Worm (Caenorhabditis elegans): ENCODE measurements around the gene lact-5.

ce11 chrII:4856113-4856512 lies 34.6 kb upstream of the lact-5 start:
- TF ChIP-seq B0310.2 (tag; optimal IDR thresholded peaks at IDR 0.05) (no peak), hmbx-1 (tag; optimal IDR thresholded peaks at IDR 0.05) (no peak), ama-1 (optimal IDR thresholded peaks at IDR 0.05) (no peak), sea-1 (GFP tag; conservative IDR thresholded peaks at IDR 0.05) (no peak), aly-1 (tag; optimal IDR thresholded peaks at IDR 0.05) (no peak), ceh-36 (tag; optimal IDR thresholded peaks at IDR 0.05) (no peak), tbx-37 (GFP tag; conservative IDR thresholded peaks at IDR 0.05) (no peak), tbx-11 (GFP tag; IDR thresholded peaks at IDR 0.05) (no peak), scrt-1 (GFP tag; IDR thresholded peaks at IDR 0.05) (no peak), flt-1 (GFP tag; IDR thresholded peaks at IDR 0.05) (no peak), tra-4 (tag; optimal IDR thresholded peaks at IDR 0.05) (no peak), pes-1 (GFP tag; IDR thresholded peaks at IDR 0.05) (no peak), hnd-1 (tag; optimal IDR thresholded peaks at IDR 0.05) (no peak), hmg-4 (GFP tag; optimal IDR thresholded peaks at IDR 0.05) (no peak)
